Worm (Caenorhabditis elegans) whole organism, dauer: ENCODE data around the gene B0507.8.

Source experiments
- unc-62 ChIP-seq: sonication (generic microtip); optimal IDR thresholded peaks from 2 replicates; lab custom pipeline; 2017; ENCODE audit warnings: missing biosample characterization, missing genetic modification reagents, missing genetic modification characterization

Gene B0507.8

ce11 chrV:8773826-8774382, 11.1 kb upstream of the B0507.8 start, which contains the start of gene B0507.2:
Gene B0507.2, plus strand, starts transcription at chrV:8774332.
- TF ChIP-seq unc-62 (GFP tag; lab: Kevin White, UChicago) = no peak

- TF ChIP-seq unc-62 (GFP tag; lab: Kevin White, UChicago) = no peak
Observed at ce11 chrV:8771599-8771998, 8.8 kb upstream of the B0507.8 start, which contains the start of gene srx-115. Gene srx-115, plus strand, starts transcription at chrV:8771899.

- no peak for TF ChIP-seq unc-62 (GFP tag; lab: Kevin White, UChicago)
Observed at ce11 chrV:8769154-8769553, 6.4 kb upstream of the B0507.8 start.

- TF ChIP-seq unc-62 (GFP tag; lab: Kevin White, UChicago) = no peak
Observed at ce11 chrV:8768481-8768959, 5.8 kb upstream of the B0507.8 start, which contains the start of gene B0507.3. Gene B0507.3, plus strand, starts transcription at chrV:8768909.

ce11 chrV:8767493-8767892, 4.7 kb upstream of the B0507.8 start:
- no peak for TF ChIP-seq unc-62 (GFP tag; lab: Kevin White, UChicago)

ce11 chrV:8767041-8767440, 4.3 kb upstream of the B0507.8 start:
- TF ChIP-seq unc-62 (GFP tag; lab: Kevin White, UChicago) = no peak

- TF ChIP-seq unc-62 (GFP tag; lab: Kevin White, UChicago) = no peak
Observed at ce11 chrV:8765938-8766337, 3.2 kb upstream of the B0507.8 start, which contains the start of gene B0507.9. Gene B0507.9, minus strand, starts transcription at chrV:8766038.

- TF ChIP-seq unc-62 (GFP tag; lab: Kevin White, UChicago) = no peak
Observed at ce11 chrV:8760416-8760815, 2.3 kb downstream of the B0507.8 start, which contains the start of gene ddn-1. Gene ddn-1, minus strand, starts transcription at chrV:8760516.

- no peak for TF ChIP-seq unc-62 (GFP tag; lab: Kevin White, UChicago)
Observed at ce11 chrV:8758618-8759017, 4.1 kb downstream of the B0507.8 start, which contains the start of gene B0507.7. Gene B0507.7, minus strand, starts transcription at chrV:8758718.

- TF ChIP-seq unc-62 (GFP tag; lab: Kevin White, UChicago) = no peak
Observed at ce11 chrV:8754670-8755069, 8.1 kb downstream of the B0507.8 start, which contains the start of gene B0507.4. Gene B0507.4, plus strand, starts transcription at chrV:8754970.

ce11 chrV:8753395-8753794, 9.4 kb downstream of the B0507.8 start, which contains the start of gene B0507.5:
Gene B0507.5, plus strand, starts transcription at chrV:8753695.
- TF ChIP-seq unc-62 (GFP tag; lab: Kevin White, UChicago) = no peak

- TF ChIP-seq unc-62 (GFP tag; lab: Kevin White, UChicago) = no peak
Observed at ce11 chrV:8745858-8746257, 16.9 kb downstream of the B0507.8 start, which contains the start of gene B0507.6. Gene B0507.6, plus strand, starts transcription at chrV:8746158.

- no peak for TF ChIP-seq unc-62 (GFP tag; lab: Kevin White, UChicago)
Observed at ce11 chrV:8739136-8739535, 23.6 kb downstream of the B0507.8 start, which contains the start of gene ZC196.2. Gene ZC196.2, plus strand, starts transcription at chrV:8739436.

- TF ChIP-seq unc-62 (GFP tag; lab: Kevin White, UChicago) = no peak
Observed at ce11 chrV:8736369-8736768, 26.4 kb downstream of the B0507.8 start, which contains the start of gene ZC196.3. Gene ZC196.3, plus strand, starts transcription at chrV:8736669.

- no peak for TF ChIP-seq unc-62 (GFP tag; lab: Kevin White, UChicago)
Observed at ce11 chrV:8732934-8733333, 29.8 kb downstream of the B0507.8 start, which contains the start of gene ZC196.4. Gene ZC196.4, plus strand, starts transcription at chrV:8733106.

ce11 chrV:8730991-8731390, 31.8 kb downstream of the B0507.8 start:
- no peak for TF ChIP-seq unc-62 (GFP tag; lab: Kevin White, UChicago)

ce11 chrV:8729100-8729499, 33.7 kb downstream of the B0507.8 start, which contains the start of gene ZC196.5:
Gene ZC196.5, plus strand, starts transcription at chrV:8729400.
- TF ChIP-seq unc-62 (GFP tag; lab: Kevin White, UChicago) = no peak
